Worm (Caenorhabditis elegans): ENCODE data around the gene ugt-67.

ce11 chrV:4851969-4852368, 49.2 kb upstream of the ugt-67 start:
- no peak for TF ChIP-seq him-1 (tag; optimal IDR thresholded peaks at IDR 0.05)
- no peak for TF ChIP-seq W03F9.2 (tag; optimal IDR thresholded peaks at IDR 0.05)
- TF ChIP-seq dao-5 (tag; optimal IDR thresholded peaks at IDR 0.05) = no peak
